Worm (Caenorhabditis elegans) whole organism, late embryonic: ENCODE results near the gene tbc-16.

Source experiments
- C08G9.2 ChIP-seq: sonication (generic microtip); optimal IDR thresholded peaks from 2 replicates; lab custom pipeline; 2016; ENCODE audit warnings: mild to moderate bottlenecking, missing genetic modification characterization, moderate library complexity, missing compliant biosample characterization
- C38D4.7 ChIP-seq: fragments of 200-800 bp; sonication (Bioruptor generic); optimal IDR thresholded peaks from 2 replicates; lab custom pipeline; 2018; ENCODE audit warnings: mild to moderate bottlenecking, missing genetic modification characterization, moderate library complexity, missing compliant biosample characterization
- F13H6.1 ChIP-seq: sonication (generic microtip); optimal IDR thresholded peaks from 2 replicates; lab custom pipeline; 2016; ENCODE audit warnings: missing genetic modification characterization, missing compliant biosample characterization
- K09A11.1 ChIP-seq: sonication (generic microtip); optimal IDR thresholded peaks from 2 replicates; lab custom pipeline; 2017; ENCODE audit warnings: antibody characterized with exemption, mild to moderate bottlenecking, missing genetic modification characterization, missing compliant biosample characterization; ENCODE audit not compliant: insufficient read depth
- T23F11.4 ChIP-seq: fragments of 200-800 bp; sonication (Bioruptor generic); optimal IDR thresholded peaks from 2 replicates; lab custom pipeline; 2018; ENCODE audit warnings: mild to moderate bottlenecking, missing genetic modification characterization, missing compliant biosample characterization
- Y22D7AL.16 ChIP-seq: sonication (generic microtip); optimal IDR thresholded peaks from 2 replicates; lab custom pipeline; 2016; ENCODE audit warnings: missing genetic modification characterization, missing compliant biosample characterization
- ahr-1 ChIP-seq: sonication (generic microtip); optimal IDR thresholded peaks from 2 replicates; lab custom pipeline; 2016; ENCODE audit warnings: missing genetic modification characterization, missing compliant biosample characterization
- ceh-19 ChIP-seq: fragments of 200-800 bp; sonication (Bioruptor generic); optimal IDR thresholded peaks from 2 replicates; lab custom pipeline; 2018; ENCODE audit warnings: mild to moderate bottlenecking, missing genetic modification characterization, missing compliant biosample characterization
- ceh-2 ChIP-seq: sonication (generic microtip); optimal IDR thresholded peaks from 2 replicates; lab custom pipeline; 2016; ENCODE audit warnings: missing genotype, missing genetic modification characterization, missing compliant biosample characterization
- ceh-24 ChIP-seq: sonication (generic microtip); optimal IDR thresholded peaks from 2 replicates; lab custom pipeline; 2016; ENCODE audit warnings: mild to moderate bottlenecking, missing genetic modification characterization, missing compliant biosample characterization
- ceh-31 ChIP-seq: sonication (generic microtip); optimal IDR thresholded peaks from 2 replicates; lab custom pipeline; 2016; ENCODE audit warnings: missing genetic modification characterization, missing compliant biosample characterization
- ceh-34 ChIP-seq: sonication (generic microtip); optimal IDR thresholded peaks from 2 replicates; lab custom pipeline; 2016; ENCODE audit warnings: mild to moderate bottlenecking, missing genetic modification characterization, missing compliant biosample characterization
- ceh-45 ChIP-seq: fragments of 200-800 bp; sonication (Bioruptor generic); IDR thresholded peaks from 2 replicates; pipeline ENCODE4 v1.3.6; 2022; ENCODE audit warnings: missing genetic modification reagents, missing genetic modification characterization, missing compliant biosample characterization
- ceh-6 ChIP-seq: fragments of 200-800 bp; sonication (Bioruptor generic); optimal IDR thresholded peaks from 2 replicates; lab custom pipeline; 2018; ENCODE audit warnings: mild to moderate bottlenecking, missing genetic modification characterization, missing compliant biosample characterization
- che-1 ChIP-seq: sonication (generic microtip); optimal IDR thresholded peaks from 2 replicates; lab custom pipeline; 2016; ENCODE audit warnings: mild to moderate bottlenecking, missing genetic modification characterization, missing compliant biosample characterization
- elt-2 ChIP-seq: sonication (generic microtip); optimal IDR thresholded peaks from 2 replicates; lab custom pipeline; 2016; ENCODE audit warnings: missing genetic modification reagents, missing genetic modification characterization, missing compliant biosample characterization
- ets-4 ChIP-seq: sonication (generic microtip); optimal IDR thresholded peaks from 2 replicates; lab custom pipeline; 2016; ENCODE audit warnings: missing genetic modification characterization, missing compliant biosample characterization
- eyg-1 ChIP-seq: sonication (generic microtip); optimal IDR thresholded peaks from 2 replicates; lab custom pipeline; 2016; ENCODE audit warnings: missing genotype, missing genetic modification characterization, missing compliant biosample characterization
- fkh-6 ChIP-seq: sonication (generic microtip); optimal IDR thresholded peaks from 2 replicates; lab custom pipeline; 2016; ENCODE audit warnings: missing genetic modification characterization, missing compliant biosample characterization
- gmeb-2 ChIP-seq: sonication (generic microtip); optimal IDR thresholded peaks from 2 replicates; lab custom pipeline; 2016; ENCODE audit warnings: missing genetic modification characterization, inconsistent platforms, missing compliant biosample characterization
- hlh-30 ChIP-seq: sonication (generic microtip); optimal IDR thresholded peaks from 2 replicates; lab custom pipeline; 2017; ENCODE audit warnings: antibody characterized with exemption, missing genetic modification characterization, missing compliant biosample characterization; ENCODE audit not compliant: insufficient read depth
- hlh-6 ChIP-seq: sonication (generic microtip); optimal IDR thresholded peaks from 2 replicates; lab custom pipeline; 2016; ENCODE audit warnings: missing genotype, missing genetic modification characterization, missing compliant biosample characterization
- hlh-8 ChIP-seq: sonication (generic microtip); optimal IDR thresholded peaks from 2 replicates; lab custom pipeline; 2016; ENCODE audit warnings: missing genotype, missing genetic modification characterization, missing compliant biosample characterization
- nfya-1 ChIP-seq: sonication (generic microtip); optimal IDR thresholded peaks from 2 replicates; lab custom pipeline; 2017; ENCODE audit warnings: missing genetic modification characterization, mild to moderate bottlenecking, missing compliant biosample characterization, antibody characterized with exemption, moderate library complexity
- nhr-232 ChIP-seq: sonication (generic microtip); optimal IDR thresholded peaks from 2 replicates; lab custom pipeline; 2016; ENCODE audit warnings: missing genetic modification characterization, missing compliant biosample characterization
- pax-1 ChIP-seq: fragments of 150-350 bp; optimal IDR thresholded peaks from 2 replicates; lab custom pipeline; 2014; ENCODE audit warnings: missing biosample characterization, missing genetic modification characterization
- pqm-1 ChIP-seq: sonication (generic microtip); optimal IDR thresholded peaks from 2 replicates; lab custom pipeline; 2016; ENCODE audit warnings: missing genetic modification characterization, missing compliant biosample characterization
- pros-1 ChIP-seq: fragments of 150-350 bp; optimal IDR thresholded peaks from 2 replicates; lab custom pipeline; 2014; ENCODE audit warnings: missing biosample characterization, missing genetic modification reagents, missing genetic modification characterization
- sdc-2 ChIP-seq: sonication (generic microtip); optimal IDR thresholded peaks from 2 replicates; lab custom pipeline; 2016; ENCODE audit warnings: missing genotype, missing genetic modification characterization, missing compliant biosample characterization
- sox-2 ChIP-seq: fragments of 200-800 bp; sonication (Bioruptor generic); IDR thresholded peaks from 2 replicates; pipeline ENCODE4 v1.3.6; 2022; ENCODE audit warnings: missing genetic modification reagents, missing genetic modification characterization, missing compliant biosample characterization
- sox-4 ChIP-seq: sonication (generic microtip); optimal IDR thresholded peaks from 2 replicates; lab custom pipeline; 2017; ENCODE audit warnings: mild to moderate bottlenecking, missing genetic modification characterization, inconsistent platforms, missing compliant biosample characterization
- tbx-2 ChIP-seq: sonication (generic microtip); optimal IDR thresholded peaks from 2 replicates; lab custom pipeline; 2016; ENCODE audit warnings: missing genetic modification characterization, missing compliant biosample characterization
- ttx-3 ChIP-seq: sonication (generic microtip); optimal IDR thresholded peaks from 2 replicates; lab custom pipeline; 2016; ENCODE audit warnings: missing genetic modification reagents, missing genetic modification characterization, missing compliant biosample characterization
- unc-3 ChIP-seq, 2 experiments: fragments of 200-800 bp in 1 of 2; sonication (Bioruptor generic) in 1 of 2; sonication (generic microtip) in 1 of 2; conservative IDR thresholded peaks in 1 of 2; optimal IDR thresholded peaks in 1 of 2; 2 replicates each; pipeline versions ENCODE4 v1.3.6 to Lab custom; 2016 to 2022; ENCODE audit warnings: missing compliant biosample characterization in 2 of 2, missing genetic modification characterization in 2 of 2, missing genetic modification reagents in 1 of 2
- unc-42 ChIP-seq: sonication (generic microtip); optimal IDR thresholded peaks from 2 replicates; lab custom pipeline; 2016; ENCODE audit warnings: missing genotype, missing genetic modification characterization, missing compliant biosample characterization
- unc-55 ChIP-seq: sonication (generic microtip); optimal IDR thresholded peaks from 2 replicates; lab custom pipeline; 2017; ENCODE audit warnings: missing biosample characterization, missing genetic modification reagents, missing genetic modification characterization
- zip-5 ChIP-seq: sonication (generic microtip); optimal IDR thresholded peaks from 2 replicates; lab custom pipeline; 2016; ENCODE audit warnings: missing genetic modification characterization, missing compliant biosample characterization

tbc-16 gene

ce11 chrX:5854163-5854451, 43.0 kb upstream of the tbc-16 start, which contains the start of gene hog-1:
Gene hog-1, minus strand, starts transcription at chrX:5854263.
- TF ChIP-seq ceh-45 (GFP tag; lab: Robert Waterston, UW) (no peak), pros-1 (tag; lab: Kevin White, UChicago) (no peak)

ce11 chrX:5854452-5855234, 42.5 kb upstream of the tbc-16 start:
- TF ChIP-seq unc-55 (peak; percentile 62), tbx-2 (no peak)

ce11 chrX:5859161-5859560, 38.0 kb upstream of the tbc-16 start:
- TF ChIP-seq ceh-6 (GFP tag; lab: Kevin White, UChicago) (no peak), unc-42 (tag; lab: Kevin White, UChicago) (peak; percentile 76)
- TF ChIP-seq, all 69 proteins: peak for 1

DNA sequence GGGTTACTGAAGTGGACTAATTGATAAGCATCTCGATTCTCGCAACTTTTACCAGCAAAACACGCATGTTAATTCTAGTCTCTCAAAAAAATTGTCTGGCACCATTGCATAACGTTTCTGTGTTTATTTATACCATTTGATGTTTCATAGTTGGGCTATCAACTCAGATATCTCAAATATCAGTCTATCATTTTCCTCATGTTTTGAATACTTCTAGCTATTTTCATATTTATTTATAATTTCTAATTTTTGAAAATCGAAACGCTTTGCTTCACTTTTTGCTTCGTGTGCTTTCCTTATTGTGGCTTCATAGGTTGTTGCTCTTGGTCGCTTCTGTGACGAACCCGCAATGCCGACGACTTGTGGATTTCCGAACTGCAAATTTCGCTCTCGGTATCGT, 34.7 kb upstream of the tbc-16 start, which contains the start of gene ctbp-1:
Gene ctbp-1 (plus strand): TSS at position 301 of the 400 bp plus-strand sequence.
- TF ChIP-seq F13H6.1, result no peak
- TF ChIP-seq sox-4, result no peak
- TF ChIP-seq hlh-6 (tag; lab: Kevin White, UChicago), result no peak
- TF ChIP-seq ceh-6 (GFP tag; lab: Kevin White, UChicago), result no peak
- no peak for TF ChIP-seq sdc-2 (tag; lab: Kevin White, UChicago)
- TF ChIP-seq gmeb-2 (tag; lab: Kevin White, UChicago), result no peak
- TF ChIP-seq C38D4.7 (GFP tag; lab: Kevin White, UChicago), result no peak
- TF ChIP-seq unc-55, result no peak
- TF ChIP-seq ceh-45 (GFP tag; lab: Robert Waterston, UW), result no peak
- no peak for TF ChIP-seq C08G9.2 (tag; lab: Kevin White, UChicago)
- no peak for TF ChIP-seq hlh-8
- TF ChIP-seq unc-3 (GFP tag; conservative IDR thresholded peaks at IDR 0.05; lab: Robert Waterston, UW), result no peak
- TF ChIP-seq unc-3 (tag; optimal IDR thresholded peaks at IDR 0.05; lab: Kevin White, UChicago), result no peak
- no peak for TF ChIP-seq hlh-30 (tag; lab: Kevin White, UChicago)
- TF ChIP-seq K09A11.1 (tag; lab: Kevin White, UChicago), result no peak
- TF ChIP-seq ets-4 (tag; lab: Kevin White, UChicago), result no peak
- TF ChIP-seq ceh-19 (GFP tag; lab: Kevin White, UChicago), result no peak
- no peak for TF ChIP-seq sox-2 (GFP tag; lab: Robert Waterston, UW)
- no peak for TF ChIP-seq ceh-24 (tag; lab: Kevin White, UChicago)
- TF ChIP-seq nhr-232 (tag; lab: Kevin White, UChicago), result no peak
- no peak for TF ChIP-seq pax-1 (tag; lab: Kevin White, UChicago)

DNA sequence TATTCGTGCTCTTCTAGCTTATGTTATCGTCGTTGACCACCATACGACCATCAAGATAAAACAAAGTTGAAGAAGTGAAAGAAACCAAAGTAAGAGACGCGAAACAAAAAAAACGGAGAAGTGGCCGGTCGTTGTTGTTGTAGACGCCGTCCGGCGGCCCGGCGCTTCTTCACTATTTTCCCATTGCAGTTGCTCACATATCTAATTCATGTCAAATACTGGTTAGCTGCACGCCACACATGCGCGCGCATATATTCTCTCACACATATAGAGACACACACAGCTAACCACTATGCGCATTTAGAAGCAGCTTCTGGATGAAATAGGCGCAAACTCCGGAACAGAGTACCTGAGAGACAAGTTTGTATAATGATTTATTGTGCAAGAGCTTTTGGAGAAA, 29.1 kb upstream of the tbc-16 start:
- TF ChIP-seq tbx-2, result no peak
- TF ChIP-seq ceh-31, result peak; percentile 12
- TF ChIP-seq zip-5 (tag; lab: Kevin White, UChicago), result no peak
- TF ChIP-seq ttx-3 (tag; lab: Kevin White, UChicago), result no peak
- TF ChIP-seq unc-42 (tag; lab: Kevin White, UChicago), result peak; percentile 4
- no peak for TF ChIP-seq eyg-1
- no peak for TF ChIP-seq ceh-45 (GFP tag; lab: Robert Waterston, UW)
- TF ChIP-seq gmeb-2 (tag; lab: Kevin White, UChicago), result no peak
- TF ChIP-seq, all 69 proteins: peak for 2

- TF ChIP-seq unc-42 (tag; lab: Kevin White, UChicago), result peak; percentile 81
- TF ChIP-seq ceh-31, result peak; percentile 14
- no peak for TF ChIP-seq ttx-3 (tag; lab: Kevin White, UChicago)
Measured at ce11 chrX:5869603-5870002, 27.5 kb upstream of the tbc-16 start.

DNA sequence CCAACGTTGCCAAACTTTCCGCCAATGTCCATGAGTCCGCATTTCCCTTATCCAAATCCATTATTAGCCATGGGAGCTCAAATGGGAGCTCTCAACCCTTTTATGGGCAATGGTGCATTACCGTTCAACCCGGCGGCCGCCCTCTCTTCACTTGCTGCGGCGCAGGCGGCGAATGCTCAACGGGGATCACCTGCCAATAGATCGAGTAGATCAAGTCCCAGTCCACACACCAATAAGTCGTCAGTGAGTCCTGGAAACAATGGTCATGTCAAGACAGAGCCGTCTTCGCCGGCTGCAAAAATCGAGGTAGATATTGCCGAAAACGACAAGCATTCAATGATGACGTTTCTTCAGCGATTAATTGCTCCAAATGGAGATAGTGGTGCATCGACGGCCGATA, 25.0 kb upstream of the tbc-16 start:
- TF ChIP-seq gmeb-2 (tag; lab: Kevin White, UChicago), result no peak
- TF ChIP-seq elt-2 (tag; lab: Kevin White, UChicago), result no peak
- no peak for TF ChIP-seq ceh-31
- no peak for TF ChIP-seq ceh-2 (tag; lab: Kevin White, UChicago)
- TF ChIP-seq ahr-1, result no peak
- TF ChIP-seq pqm-1 (tag; lab: Kevin White, UChicago), result no peak
- TF ChIP-seq T23F11.4 (GFP tag; lab: Kevin White, UChicago), result no peak
- TF ChIP-seq ceh-34 (tag; lab: Kevin White, UChicago), result no peak
- TF ChIP-seq che-1 (tag; lab: Kevin White, UChicago), result no peak
- no peak for TF ChIP-seq nfya-1 (tag; lab: Kevin White, UChicago)
- no peak for TF ChIP-seq Y22D7AL.16 (tag; lab: Kevin White, UChicago)
- no peak for TF ChIP-seq fkh-6 (tag; lab: Kevin White, UChicago)
